Fruit fly (Drosophila melanogaster) whole organism, pupa: ENCODE measurements around the gene Smyd5.

Source experiments
- CG10348 ChIP-seq: fragments of 200-800 bp; sonication (Bioruptor generic); IDR thresholded peaks from 2 replicates; pipeline ENCODE4 v1.3.6; 2022; ENCODE audit warnings: missing biosample characterization, missing genetic modification characterization
- CG12605 ChIP-seq: fragments of 200-800 bp; sonication (Bioruptor generic); IDR thresholded peaks from 2 replicates; pipeline ENCODE4 v1.3.6; 2022; ENCODE audit warnings: missing biosample characterization, missing genetic modification characterization
- CG13204 ChIP-seq: fragments of 200-800 bp; sonication (Bioruptor generic); optimal IDR thresholded peaks from 2 replicates; lab custom pipeline; 2018; ENCODE audit warnings: missing biosample characterization, mild to moderate bottlenecking, missing genetic modification characterization, moderate library complexity
- CG14655 ChIP-seq: fragments of 200-800 bp; sonication (Bioruptor generic); optimal IDR thresholded peaks from 3 replicates; lab custom pipeline; 2017; ENCODE audit warnings: mild to moderate bottlenecking, missing biosample characterization, missing genetic modification reagents, missing genetic modification characterization
- CG15710 ChIP-seq: fragments of 200-800 bp; sonication (Bioruptor generic); optimal IDR thresholded peaks from 2 replicates; lab custom pipeline; 2018; ENCODE audit warnings: missing biosample characterization, mild to moderate bottlenecking, missing genetic modification characterization, moderate library complexity
- CG17806 ChIP-seq: fragments of 200-800 bp; sonication (Bioruptor generic); optimal IDR thresholded peaks from 2 replicates; lab custom pipeline; 2018; ENCODE audit warnings: missing biosample characterization, mild to moderate bottlenecking, missing genetic modification characterization, moderate library complexity
- CG32121 ChIP-seq: fragments of 200-800 bp; sonication (Bioruptor generic); IDR thresholded peaks from 2 replicates; pipeline ENCODE4 v1.3.6; 2022; ENCODE audit warnings: missing biosample characterization, missing genetic modification characterization
- CG34367 ChIP-seq: fragments of 200-800 bp; sonication (Bioruptor generic); optimal IDR thresholded peaks from 2 replicates; lab custom pipeline; 2018; ENCODE audit warnings: missing biosample characterization, mild to moderate bottlenecking, missing genetic modification characterization
- CG4496 ChIP-seq: fragments of 200-800 bp; sonication (Bioruptor generic); IDR thresholded peaks from 3 replicates; pipeline ENCODE4 v1.3.6; 2022; ENCODE audit warnings: missing biosample characterization, missing genetic modification characterization
- CG8159 ChIP-seq: fragments of 200-800 bp; sonication (Bioruptor generic); optimal IDR thresholded peaks from 3 replicates; lab custom pipeline; 2018; ENCODE audit warnings: missing biosample characterization, mild to moderate bottlenecking, missing genetic modification characterization, moderate library complexity
- CG8301 ChIP-seq: fragments of 200-800 bp; sonication (Bioruptor generic); optimal IDR thresholded peaks from 2 replicates; lab custom pipeline; 2018; ENCODE audit warnings: missing biosample characterization, mild to moderate bottlenecking, missing genetic modification characterization
- CG9948 ChIP-seq: fragments of 200-800 bp; sonication (Bioruptor generic); optimal IDR thresholded peaks from 2 replicates; lab custom pipeline; 2018; ENCODE audit warnings: missing biosample characterization, mild to moderate bottlenecking, missing genetic modification characterization, moderate library complexity
- D1 ChIP-seq: fragments of 200-800 bp; sonication (Bioruptor generic); optimal IDR thresholded peaks from 2 replicates; lab custom pipeline; 2018; ENCODE audit warnings: missing biosample characterization, mild to moderate bottlenecking, missing genetic modification characterization, moderate library complexity
- EcR ChIP-seq: fragments of 200-800 bp; sonication (Bioruptor generic); optimal IDR thresholded peaks from 3 replicates; lab custom pipeline; 2019; ENCODE audit warnings: missing biosample characterization, missing genetic modification characterization, mild to moderate bottlenecking, moderate library complexity, missing genetic modification reagents
- Ets98B ChIP-seq: fragments of 200-800 bp; sonication (Bioruptor generic); IDR thresholded peaks from 2 replicates; pipeline ENCODE4 v1.3.6; 2022; ENCODE audit warnings: missing biosample characterization, missing genetic modification characterization
- Pif1A ChIP-seq: fragments of 200-800 bp; sonication (Bioruptor generic); optimal IDR thresholded peaks from 3 replicates; lab custom pipeline; 2016; ENCODE audit warnings: missing biosample characterization, missing genetic modification characterization
- Pif1B ChIP-seq: fragments of 200-800 bp; sonication (Bioruptor generic); optimal IDR thresholded peaks from 3 replicates; lab custom pipeline; 2016; ENCODE audit warnings: missing biosample characterization, missing genetic modification characterization
- Snoo ChIP-seq: fragments of 200-800 bp; sonication (Bioruptor generic); optimal IDR thresholded peaks from 3 replicates; lab custom pipeline; 2017; ENCODE audit warnings: missing biosample characterization, mild to moderate bottlenecking, missing genetic modification characterization, inconsistent platforms
- fd96Ca ChIP-seq: fragments of 200-800 bp; sonication (Bioruptor generic); IDR thresholded peaks from 3 replicates; pipeline ENCODE4 v1.3.6; 2022; ENCODE audit warnings: missing biosample characterization, missing genetic modification characterization
- gl ChIP-seq: fragments of 200-800 bp; sonication (Bioruptor generic); optimal IDR thresholded peaks from 2 replicates; lab custom pipeline; 2018; ENCODE audit warnings: missing biosample characterization, mild to moderate bottlenecking, missing genetic modification characterization
- rn ChIP-seq: fragments of 200-800 bp; sonication (Bioruptor generic); IDR thresholded peaks from 2 replicates; pipeline ENCODE4 v1.3.6; 2022; ENCODE audit warnings: missing biosample characterization, missing genetic modification characterization

Gene Smyd5

DNA sequence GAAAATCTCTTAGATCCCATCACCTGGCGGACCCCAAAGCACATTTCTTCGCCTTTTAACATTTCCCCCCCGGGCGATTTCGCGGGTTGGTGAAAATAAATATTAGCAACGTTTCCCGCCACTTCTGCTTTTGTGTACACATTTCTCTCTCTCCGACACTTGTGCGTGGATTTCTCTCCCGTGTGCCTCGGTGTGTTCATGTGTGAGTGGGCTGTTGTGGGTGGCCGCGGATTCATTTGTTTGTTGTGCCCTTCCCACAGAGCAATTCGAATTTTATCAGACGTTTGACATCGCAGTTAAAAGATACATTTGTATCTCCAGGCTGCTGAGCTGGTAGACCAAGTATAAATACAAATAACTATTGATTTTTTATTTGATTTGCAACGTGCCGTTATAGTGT is 5.6 kb upstream of the Smyd5 start:
- TF ChIP-seq CG13204 (GFP tag; lab: Kevin White, UChicago) (peak; percentile 21), Pif1A (no peak), rn (GFP tag; lab: Robert Waterston, UW) (no peak), EcR (GFP tag; lab: Kevin White, UChicago) (no peak), CG34367 (tag; lab: Kevin White, UChicago) (no peak), CG8301 (tag; lab: Kevin White, UChicago) (peak; percentile 43), Snoo (peak; percentile 50), CG9948 (tag; lab: Kevin White, UChicago) (no peak), Pif1B (no peak), CG32121 (GFP tag; lab: Robert Waterston, UW) (peak; percentile 71), CG4496 (GFP tag; lab: Robert Waterston, UW) (peak; percentile 52; the same call in 2 of the 3 replicates), Ets98B (peak; percentile 83), CG17806 (tag; lab: Kevin White, UChicago) (no peak), CG12605 (GFP tag; lab: Robert Waterston, UW) (peak; percentile 34; the same call in 1 of the 2 replicates), CG10348 (GFP tag; lab: Robert Waterston, UW) (no peak), fd96Ca (GFP tag; lab: Robert Waterston, UW) (peak; percentile 83), CG14655 (no peak)
- TF ChIP-seq, all 21 proteins: peak for 8

dm6 chr3R:21223453-21224057 is 5.0 kb upstream of the Smyd5 start, which contains the start of the genes CG3337 and Nelf-A:
Gene CG3337 (minus strand): TSS chr3R:21223584.
Gene Nelf-A (plus strand): TSS chr3R:21223704.
- no peak for TF ChIP-seq CG13204 (GFP tag; lab: Kevin White, UChicago)
- peak; percentile 77 for TF ChIP-seq CG4496 (GFP tag; lab: Robert Waterston, UW)
- TF ChIP-seq CG9948 (tag; lab: Kevin White, UChicago) = no peak
- TF ChIP-seq fd96Ca (GFP tag; lab: Robert Waterston, UW) = 0 out of 3 replicates have a peak, but pooled peaks have one; percentile 21
- TF ChIP-seq CG8301 (tag; lab: Kevin White, UChicago) = no peak
- TF ChIP-seq D1 (tag; lab: Kevin White, UChicago) = no peak
- TF ChIP-seq Pif1A = no peak
- TF ChIP-seq rn (GFP tag; lab: Robert Waterston, UW) = peak; percentile 38; the same call in 1 of the 2 replicates
- 0 out of 2 replicates have a peak, but pooled peaks have one; percentile 13 for TF ChIP-seq CG12605 (GFP tag; lab: Robert Waterston, UW)
- TF ChIP-seq Pif1B = no peak
- TF ChIP-seq CG14655 = no peak
- peak; percentile 53 for TF ChIP-seq Snoo
- TF ChIP-seq CG17806 (tag; lab: Kevin White, UChicago) = no peak
- TF ChIP-seq gl (tag; lab: Kevin White, UChicago) = no peak
- no peak for TF ChIP-seq EcR (GFP tag; lab: Kevin White, UChicago)
- TF ChIP-seq Ets98B = peak; percentile 48
- TF ChIP-seq CG8159 (tag; lab: Kevin White, UChicago) = no peak
- peak; percentile 13 for TF ChIP-seq CG34367 (tag; lab: Kevin White, UChicago)
- TF ChIP-seq CG15710 (tag; lab: Kevin White, UChicago) = peak; percentile 41
- TF ChIP-seq CG10348 (GFP tag; lab: Robert Waterston, UW) = no peak
- no peak for TF ChIP-seq CG32121 (GFP tag; lab: Robert Waterston, UW)
- TF ChIP-seq, all 21 proteins: peak for 8

DNA sequence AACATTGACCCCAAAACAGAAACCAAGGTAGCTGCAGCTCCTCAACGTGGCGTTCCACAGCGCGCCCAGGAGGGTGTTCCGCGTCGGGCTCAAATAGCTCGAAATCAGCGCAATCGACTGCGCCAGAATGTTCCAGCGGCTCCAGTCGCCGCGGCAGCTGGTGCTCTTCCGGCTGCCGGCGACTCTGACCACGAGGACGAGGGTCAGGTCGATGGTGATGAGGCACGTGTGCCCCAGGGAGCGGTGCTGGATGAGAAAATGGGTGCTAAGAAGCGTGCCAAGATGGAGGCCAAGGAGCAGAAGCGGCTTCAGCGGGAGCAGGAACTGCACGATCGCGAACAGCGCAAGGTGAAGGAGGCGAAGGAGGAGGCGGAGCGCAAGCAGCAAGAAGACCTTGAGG is 3.3 kb downstream of the Smyd5 start:
- no peak for TF ChIP-seq CG13204 (GFP tag; lab: Kevin White, UChicago)
- no peak for TF ChIP-seq Pif1B
- no peak for TF ChIP-seq fd96Ca (GFP tag; lab: Robert Waterston, UW)
- TF ChIP-seq CG8159 (tag; lab: Kevin White, UChicago) = no peak
- no peak for TF ChIP-seq CG10348 (GFP tag; lab: Robert Waterston, UW)
- TF ChIP-seq CG32121 (GFP tag; lab: Robert Waterston, UW) = 0 out of 2 replicates have a peak, but pooled peaks have one; percentile 22

DNA sequence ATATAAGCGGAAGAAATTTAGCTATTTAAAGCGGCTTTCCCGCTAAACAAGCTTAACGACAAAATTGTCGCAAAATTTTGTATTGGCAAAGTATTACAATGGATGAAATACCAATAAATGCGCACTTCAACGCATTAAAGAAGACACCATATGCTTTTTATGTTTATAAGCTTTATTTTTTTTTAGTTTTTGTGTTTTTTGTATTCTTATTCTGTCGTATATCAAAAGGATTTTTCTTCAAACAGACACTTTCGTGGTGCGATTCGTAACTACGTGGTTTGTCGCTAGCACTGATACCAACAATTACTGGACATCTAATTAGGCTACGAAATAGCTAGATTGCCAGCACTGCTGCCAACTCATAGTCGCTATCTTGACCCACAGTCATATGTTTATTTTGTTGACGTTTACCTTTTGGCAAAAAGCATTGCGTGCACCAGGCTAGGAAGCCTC is 3.9 kb downstream of the Smyd5 start, which contains the start of gene Ddrgk1:
Ddrgk1 (plus strand) TSS at position 387 of the 453 bp plus-strand sequence.
- TF ChIP-seq Snoo = peak; percentile 12
- no peak for TF ChIP-seq CG4496 (GFP tag; lab: Robert Waterston, UW)
- peak; percentile 51 for TF ChIP-seq EcR (GFP tag; lab: Kevin White, UChicago)
- TF ChIP-seq CG32121 (GFP tag; lab: Robert Waterston, UW) = peak; percentile 37; the same call in 1 of the 2 replicates
- TF ChIP-seq CG12605 (GFP tag; lab: Robert Waterston, UW) = no peak
- no peak for TF ChIP-seq D1 (tag; lab: Kevin White, UChicago)
- peak; percentile 8 for TF ChIP-seq CG17806 (tag; lab: Kevin White, UChicago)

DNA sequence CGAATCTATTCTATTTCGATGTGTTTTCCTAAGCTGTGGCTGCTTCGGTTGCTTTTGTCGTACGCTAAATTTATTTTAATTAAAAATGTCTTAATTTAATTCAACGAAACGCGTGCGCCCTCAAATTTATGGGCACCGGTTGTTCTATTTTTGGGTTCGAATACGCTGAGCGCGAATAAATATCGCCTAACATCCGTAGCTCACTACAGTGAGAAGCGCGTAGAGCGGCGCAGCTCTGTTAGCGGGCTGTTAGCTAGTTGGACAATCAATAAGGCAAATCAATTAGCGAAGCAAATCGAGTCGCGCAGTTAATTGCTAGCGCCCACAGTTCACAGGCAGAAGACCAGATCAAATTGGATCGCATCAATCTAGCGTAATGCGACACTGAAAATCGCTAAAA is 8.5 kb downstream of the Smyd5 start:
- TF ChIP-seq Snoo = no peak

DNA sequence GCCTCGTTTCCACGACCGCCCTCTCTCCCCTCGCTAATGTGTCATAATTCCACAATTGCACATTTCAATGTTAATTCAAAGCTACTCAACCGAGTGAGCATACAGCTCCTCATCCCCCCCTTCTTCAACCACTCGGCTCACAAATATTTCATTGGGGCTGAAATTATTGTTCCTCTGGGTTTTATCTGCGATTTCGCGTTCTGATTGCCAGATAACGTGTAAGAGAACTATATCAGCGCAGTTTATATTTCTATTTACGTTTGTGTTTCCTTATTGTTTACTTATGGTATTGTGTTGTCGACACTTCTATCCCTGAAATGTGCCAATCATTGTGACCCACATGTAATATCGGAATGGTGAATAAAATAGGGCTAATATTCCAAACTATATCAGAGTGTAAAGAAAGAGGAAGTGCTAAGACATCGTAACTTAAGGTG is 11.8 kb downstream of the Smyd5 start:
- TF ChIP-seq Ets98B (no peak), CG8301 (tag; lab: Kevin White, UChicago) (no peak), fd96Ca (GFP tag; lab: Robert Waterston, UW) (no peak), gl (tag; lab: Kevin White, UChicago) (no peak), CG10348 (GFP tag; lab: Robert Waterston, UW) (no peak), CG8159 (tag; lab: Kevin White, UChicago) (no peak), CG15710 (tag; lab: Kevin White, UChicago) (no peak), Pif1B (no peak), CG32121 (GFP tag; lab: Robert Waterston, UW) (no peak), rn (GFP tag; lab: Robert Waterston, UW) (no peak), CG14655 (no peak), D1 (tag; lab: Kevin White, UChicago) (no peak), CG9948 (tag; lab: Kevin White, UChicago) (no peak), CG13204 (GFP tag; lab: Kevin White, UChicago) (no peak), CG34367 (tag; lab: Kevin White, UChicago) (no peak), CG12605 (GFP tag; lab: Robert Waterston, UW) (no peak), CG4496 (GFP tag; lab: Robert Waterston, UW) (no peak), Pif1A (no peak), CG17806 (tag; lab: Kevin White, UChicago) (no peak)
